Worm (Caenorhabditis elegans): ENCODE measurements around the gene F29A7.6.

- TF ChIP-seq nhr-11 (tag; optimal IDR thresholded peaks at IDR 0.05) (no peak), zag-1 (tag; optimal IDR thresholded peaks at IDR 0.05) (no peak), efl-3 (GFP tag; optimal IDR thresholded peaks at IDR 0.05) (no peak), aly-2 (tag; optimal IDR thresholded peaks at IDR 0.05) (no peak), fkh-10 (GFP tag; optimal IDR thresholded peaks at IDR 0.05) (no peak)
Measured at ce11 chrII:2801764-2802163, 49.4 kb upstream of the F29A7.6 start.
